Fruit fly (Drosophila melanogaster): ENCODE results near the gene CG14073.

Gene CG14073

dm6 chr3L:18792834-18793233 is 27.6 kb downstream of the CG14073 start (continued):
- TF ChIP-seq zen2 (GFP tag; IDR thresholded peaks at IDR 0.05; ENCODE audit: partially characterized antibody), result no peak
- TF ChIP-seq CG16779 (GFP tag; IDR thresholded peaks at IDR 0.05), result no peak
- no peak for TF ChIP-seq HLH54F (GFP tag; optimal IDR thresholded peaks at IDR 0.05)
- no peak for TF ChIP-seq CG11398 (GFP tag; optimal IDR thresholded peaks at IDR 0.05)
- peak; percentile 58; the same call in 1 of the 3 replicates for TF ChIP-seq ci (GFP tag; IDR thresholded peaks at IDR 0.05)
- TF ChIP-seq MESR4 (GFP tag; optimal IDR thresholded peaks at IDR 0.05), result no peak
- TF ChIP-seq CG1832 (GFP tag; optimal IDR thresholded peaks at IDR 0.05), result peak; percentile 24
- TF ChIP-seq CG15479 (GFP tag; optimal IDR thresholded peaks at IDR 0.05), result peak; percentile 21
- 0 out of 3 replicates have a peak, but pooled peaks have one; percentile 14 for TF ChIP-seq Dbx (GFP tag; IDR thresholded peaks at IDR 0.05)
- no peak for TF ChIP-seq vfl (GFP tag; optimal IDR thresholded peaks at IDR 0.05)

- TF ChIP-seq exex (tag; optimal IDR thresholded peaks at IDR 0.05) (peak; percentile 94), CG8281 (tag; optimal IDR thresholded peaks at IDR 0.05) (peak; percentile 15), CG7372 (GFP tag; IDR thresholded peaks at IDR 0.05) (peak; percentile 77), Pdp1 (GFP tag; optimal IDR thresholded peaks at IDR 0.05) (peak in 1 of 2 experiments; percentile 91), grn (GFP tag; optimal IDR thresholded peaks at IDR 0.05) (peak; percentile 62), GATAe (GFP tag; conservative IDR thresholded peaks at IDR 0.05) (peak; percentile 67; the same call in 1 of the 2 replicates), CG9437 (GFP tag; optimal IDR thresholded peaks at IDR 0.05) (peak; percentile 73), ftz-f1 (GFP tag; optimal IDR thresholded peaks at IDR 0.05) (peak; percentile 9), abd-A (tag; optimal IDR thresholded peaks at IDR 0.05) (no peak), CG10366 (GFP tag; IDR thresholded peaks at IDR 0.05) (no peak), ssp (GFP tag; IDR thresholded peaks at IDR 0.05) (no peak), mirr (GFP tag; optimal IDR thresholded peaks at IDR 0.05) (peak; percentile 88)
Observed at dm6 chr3L:18792009-18792339, 28.5 kb downstream of the CG14073 start.

- TF ChIP-seq ato (GFP tag; IDR thresholded peaks at IDR 0.05; ENCODE audit: partially characterized antibody) (no peak), yki (optimal IDR thresholded peaks at IDR 0.05) (no peak), CG12236 (GFP tag; optimal IDR thresholded peaks at IDR 0.05) (no peak), Fer1 (GFP tag; optimal IDR thresholded peaks at IDR 0.05) (no peak), unpg (GFP tag; optimal IDR thresholded peaks at IDR 0.05) (no peak), CG1602 (GFP tag; optimal IDR thresholded peaks at IDR 0.05) (no peak), zf30C (GFP tag; optimal IDR thresholded peaks at IDR 0.05) (no peak), CG6654 (GFP tag; optimal IDR thresholded peaks at IDR 0.05) (no peak), peb (GFP tag; IDR thresholded peaks at IDR 0.05) (no peak), HLH3B (GFP tag; IDR thresholded peaks at IDR 0.05) (0 out of 2 replicates have a peak, but pooled peaks have one; percentile 7), CG4282 (GFP tag; optimal IDR thresholded peaks at IDR 0.05) (no peak), CG30403 (GFP tag; optimal IDR thresholded peaks at IDR 0.05) (peak; percentile 62), pum (GFP tag; optimal IDR thresholded peaks at IDR 0.05) (peak; percentile 12), Hand (GFP tag; optimal IDR thresholded peaks at IDR 0.05) (no peak), CG7928 (GFP tag; optimal IDR thresholded peaks at IDR 0.05) (no peak), pros (GFP tag; optimal IDR thresholded peaks at IDR 0.05) (no peak), so (GFP tag; IDR thresholded peaks at IDR 0.05) (no peak), HLHmδ (GFP tag; optimal IDR thresholded peaks at IDR 0.05) (no peak), CG31224 (GFP tag; IDR thresholded peaks at IDR 0.05) (peak; percentile 6; the same call in 1 of the 2 replicates), CG2199 (GFP tag; IDR thresholded peaks at IDR 0.05) (no peak), CG12071 (GFP tag; optimal IDR thresholded peaks at IDR 0.05) (no peak), ems (GFP tag; optimal IDR thresholded peaks at IDR 0.05) (peak; percentile 52), fd96Cb (tag; optimal IDR thresholded peaks at IDR 0.05) (no peak), Awh (GFP tag; IDR thresholded peaks at IDR 0.05) (no peak), CG2129 (GFP tag; IDR thresholded peaks at IDR 0.05; ENCODE audit: partially characterized antibody) (no peak), CG43689 (GFP tag; IDR thresholded peaks at IDR 0.05) (no peak), danr (GFP tag; IDR thresholded peaks at IDR 0.05) (no peak)
Observed at dm6 chr3L:18791232-18792008, 29.1 kb downstream of the CG14073 start.

Data from whole organism, embryonic.